Worm (Caenorhabditis elegans): ENCODE data around the gene str-264.

- TF ChIP-seq nhr-237 (tag; optimal IDR thresholded peaks at IDR 0.05) (no peak), fkh-10 (GFP tag; optimal IDR thresholded peaks at IDR 0.05) (no peak), lin-15B (tag; optimal IDR thresholded peaks at IDR 0.05) (no peak), nhr-11 (tag; optimal IDR thresholded peaks at IDR 0.05) (no peak), ztf-4 (tag; optimal IDR thresholded peaks at IDR 0.05) (no peak), nhr-77 (tag; optimal IDR thresholded peaks at IDR 0.05) (no peak), aly-2 (tag; optimal IDR thresholded peaks at IDR 0.05) (no peak), unc-39 (tag; optimal IDR thresholded peaks at IDR 0.05) (no peak), skn-1 (tag; optimal IDR thresholded peaks at IDR 0.05) (no peak), snpc-4 (tag; optimal IDR thresholded peaks at IDR 0.05) (no peak), pqm-1 (tag; optimal IDR thresholded peaks at IDR 0.05) (no peak), ceh-82 (tag; optimal IDR thresholded peaks at IDR 0.05) (no peak), tbx-2 (tag; optimal IDR thresholded peaks at IDR 0.05) (no peak)
Observed at ce11 chrV:15444188-15444587, 48.2 kb downstream of the str-264 start, which contains the start of gene T26H5.11.

Measured in whole organism, L3 larva.